Fruit fly (Drosophila melanogaster): Measurements from ENCODE around the gene Tak1.

The Tak1 gene

DNA sequence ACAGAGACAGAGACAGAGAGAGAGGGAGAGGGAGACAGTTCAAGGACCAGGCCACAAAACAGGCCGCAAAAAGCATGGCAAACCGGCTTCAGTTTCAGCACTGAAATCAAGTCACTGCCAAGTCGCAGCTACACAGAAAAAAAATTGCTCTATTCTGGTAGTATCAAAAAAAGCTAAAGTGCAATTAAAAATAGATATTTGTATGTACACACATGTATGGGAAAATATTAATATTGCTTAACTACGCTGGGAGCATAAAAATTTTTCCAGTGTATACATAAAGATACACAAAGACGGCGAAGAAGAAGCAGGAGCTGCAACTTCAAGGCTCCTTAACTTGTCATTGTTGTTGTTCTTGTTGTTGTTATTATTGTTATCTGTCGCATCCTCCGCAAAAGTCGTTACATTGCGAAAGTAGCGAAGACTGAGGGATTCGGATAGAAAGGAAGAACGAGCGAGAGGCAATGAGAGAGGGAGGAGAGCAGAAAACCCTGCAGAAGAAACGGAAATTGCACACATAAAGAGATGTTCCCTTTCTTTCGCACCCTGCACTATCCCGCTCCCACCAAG lies 23.6 kb downstream of the Tak1 start (continued):
- TF ChIP-seq CG10543 (GFP tag; optimal IDR thresholded peaks at IDR 0.05): no peak
- TF ChIP-seq CG9817 (tag; optimal IDR thresholded peaks at IDR 0.05): peak; percentile 12
- TF ChIP-seq wdn (GFP tag; IDR thresholded peaks at IDR 0.05): no peak
- TF ChIP-seq NC2α (GFP tag; optimal IDR thresholded peaks at IDR 0.05): no peak
- no peak for TF ChIP-seq Lim3 (GFP tag; IDR thresholded peaks at IDR 0.05)
- no peak for TF ChIP-seq slp2 (GFP tag; optimal IDR thresholded peaks at IDR 0.05)
- TF ChIP-seq CG10565 (GFP tag; optimal IDR thresholded peaks at IDR 0.05): no peak
- TF ChIP-seq gsb-n (tag; optimal IDR thresholded peaks at IDR 0.05): no peak
- no peak for TF ChIP-seq nau (GFP tag; optimal IDR thresholded peaks at IDR 0.05)
- peak; percentile 4 for TF ChIP-seq Mes4 (GFP tag; optimal IDR thresholded peaks at IDR 0.05)
- no peak for TF ChIP-seq lab (GFP tag; optimal IDR thresholded peaks at IDR 0.05)
- TF ChIP-seq Sin3A (optimal IDR thresholded peaks at IDR 0.05): no peak
- peak; percentile 36 for TF ChIP-seq dmrt99B (tag; optimal IDR thresholded peaks at IDR 0.05)
- peak; percentile 51 for TF ChIP-seq CG17385 (GFP tag; optimal IDR thresholded peaks at IDR 0.05)
- peak; percentile 21 for TF ChIP-seq Antp (GFP tag; optimal IDR thresholded peaks at IDR 0.05)
- TF ChIP-seq CG2120 (GFP tag; optimal IDR thresholded peaks at IDR 0.05): peak; percentile 53
- no peak for TF ChIP-seq vfl (GFP tag; optimal IDR thresholded peaks at IDR 0.05)
- no peak for TF ChIP-seq D19B (GFP tag; optimal IDR thresholded peaks at IDR 0.05)
- TF ChIP-seq Med (GFP tag): peak; percentile 90
- TF ChIP-seq Spps (tag; optimal IDR thresholded peaks at IDR 0.05): no peak
- no peak for TF ChIP-seq CG6765 (GFP tag; optimal IDR thresholded peaks at IDR 0.05)
- 0 out of 2 replicates have a peak, but pooled peaks have one; percentile 24 for TF ChIP-seq stc (GFP tag; IDR thresholded peaks at IDR 0.05)
- no peak for TF ChIP-seq shn (GFP tag; optimal IDR thresholded peaks at IDR 0.05)
- peak; percentile 39 for TF ChIP-seq bab2 (GFP tag; optimal IDR thresholded peaks at IDR 0.05)
- no peak for TF ChIP-seq Fer1 (GFP tag; optimal IDR thresholded peaks at IDR 0.05)
- TF ChIP-seq ab (GFP tag; optimal IDR thresholded peaks at IDR 0.05): no peak
- TF ChIP-seq Myb (GFP tag; optimal IDR thresholded peaks at IDR 0.05): no peak
- TF ChIP-seq sd (tag; optimal IDR thresholded peaks at IDR 0.05): no peak
- TF ChIP-seq br (optimal IDR thresholded peaks at IDR 0.05): no peak
- no peak for TF ChIP-seq CG3281 (GFP tag; optimal IDR thresholded peaks at IDR 0.05)
- no peak for TF ChIP-seq p53 (GFP tag; optimal IDR thresholded peaks at IDR 0.05)
- TF ChIP-seq jing (GFP tag; optimal IDR thresholded peaks at IDR 0.05): no peak
- no peak for TF ChIP-seq CG10979 (tag; optimal IDR thresholded peaks at IDR 0.05)
- peak; percentile 17 for TF ChIP-seq Ssrp (tag; optimal IDR thresholded peaks at IDR 0.05)
- TF ChIP-seq Bteb2 (GFP tag; optimal IDR thresholded peaks at IDR 0.05): no peak
- TF ChIP-seq gro (GFP tag; optimal IDR thresholded peaks at IDR 0.05): no peak
- no peak for TF ChIP-seq CG14860 (GFP tag; IDR thresholded peaks at IDR 0.05; ENCODE audit: partially characterized antibody)
- no peak for TF ChIP-seq stwl (tag; optimal IDR thresholded peaks at IDR 0.05)
- no peak for TF ChIP-seq ssp (GFP tag; IDR thresholded peaks at IDR 0.05)
- no peak for TF ChIP-seq CG9932 (GFP tag; IDR thresholded peaks at IDR 0.05)
- TF ChIP-seq Mrtf (GFP tag; IDR thresholded peaks at IDR 0.05): no peak
- TF ChIP-seq CG7987 (GFP tag; optimal IDR thresholded peaks at IDR 0.05): no peak
- TF ChIP-seq CG2129 (GFP tag; IDR thresholded peaks at IDR 0.05; ENCODE audit: partially characterized antibody): no peak
- TF ChIP-seq CG10959 (GFP tag; IDR thresholded peaks at IDR 0.05): no peak
- no peak for TF ChIP-seq knrl (GFP tag; IDR thresholded peaks at IDR 0.05; ENCODE audit: partially characterized antibody)
- no peak for TF ChIP-seq cwo (GFP tag; optimal IDR thresholded peaks at IDR 0.05)
- no peak for TF ChIP-seq CG3847 (GFP tag; IDR thresholded peaks at IDR 0.05)
- TF ChIP-seq CG6272 (GFP tag; IDR thresholded peaks at IDR 0.05): no peak
- no peak for TF ChIP-seq jumu (GFP tag; optimal IDR thresholded peaks at IDR 0.05)
- TF ChIP-seq trem (tag; optimal IDR thresholded peaks at IDR 0.05): no peak
- TF ChIP-seq Adf1 (GFP tag; IDR thresholded peaks at IDR 0.05): no peak
- no peak for TF ChIP-seq crc (GFP tag; optimal IDR thresholded peaks at IDR 0.05)
